Fruit fly (Drosophila melanogaster): ENCODE measurements around the gene CG43392.
A peak's percentile ranks its signal among the peaks of the same experiment; 100 is the strongest.

CG43392 gene

DNA sequence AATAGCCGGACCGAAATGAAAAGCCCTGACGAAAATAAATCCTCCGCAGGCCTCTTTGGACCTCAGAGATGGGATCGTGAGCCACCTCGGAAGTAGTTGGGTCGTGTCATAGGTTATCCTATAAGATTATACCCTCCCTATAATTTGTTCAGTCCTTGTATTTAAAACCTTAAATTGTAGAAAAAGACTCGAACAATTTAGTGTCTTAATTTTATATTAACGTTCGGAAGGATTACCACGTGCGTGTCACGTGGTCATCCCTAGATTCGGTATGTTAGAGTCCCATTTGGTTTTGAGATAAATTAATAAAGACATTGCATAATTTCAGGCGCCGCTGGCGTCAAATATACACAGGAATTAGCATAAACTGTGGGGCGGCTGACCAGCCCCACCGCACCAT is 48.5 kb upstream of the CG43392 start (continued):
- peak; percentile 74 for TF ChIP-seq vvl (GFP tag; IDR thresholded peaks at IDR 0.05)
- TF ChIP-seq onecut (GFP tag; IDR thresholded peaks at IDR 0.05) = peak; percentile 31
- TF ChIP-seq CG30431 (GFP tag; optimal IDR thresholded peaks at IDR 0.05) = peak; percentile 28
- peak; percentile 49 for TF ChIP-seq CG15269 (tag; optimal IDR thresholded peaks at IDR 0.05)
- TF ChIP-seq Mes4 (GFP tag; optimal IDR thresholded peaks at IDR 0.05) = peak; percentile 30
- peak; percentile 22 for TF ChIP-seq CG3163 (GFP tag; optimal IDR thresholded peaks at IDR 0.05)
- TF ChIP-seq inv (GFP tag; IDR thresholded peaks at IDR 0.05; ENCODE audit: partially characterized antibody) = peak; percentile 74
- TF ChIP-seq E2f1 (GFP tag; IDR thresholded peaks at IDR 0.05) = no peak
- TF ChIP-seq chif (GFP tag; optimal IDR thresholded peaks at IDR 0.05) = peak; percentile 26 to 63
- no peak for TF ChIP-seq crol (GFP tag; IDR thresholded peaks at IDR 0.05)
- TF ChIP-seq Mrtf (GFP tag; IDR thresholded peaks at IDR 0.05) = 0 out of 3 replicates have a peak, but pooled peaks have one; percentile 39
- TF ChIP-seq Dll (GFP tag; IDR thresholded peaks at IDR 0.05; ENCODE audit: partially characterized antibody) = peak; percentile 96
- peak; percentile 14 for TF ChIP-seq maf-S (GFP tag; optimal IDR thresholded peaks at IDR 0.05)
- TF ChIP-seq trh (GFP tag; optimal IDR thresholded peaks at IDR 0.05) = no peak
- no peak for TF ChIP-seq TFAM (GFP tag; optimal IDR thresholded peaks at IDR 0.05)
- TF ChIP-seq CG5953 (GFP tag; IDR thresholded peaks at IDR 0.05) = no peak
- no peak for TF ChIP-seq BtbVII (GFP tag; optimal IDR thresholded peaks at IDR 0.05)
- TF ChIP-seq CG4404 (GFP tag; IDR thresholded peaks at IDR 0.05) = peak; percentile 38
- TF ChIP-seq CG2202 (tag; optimal IDR thresholded peaks at IDR 0.05) = no peak
- TF ChIP-seq z (GFP tag; IDR thresholded peaks at IDR 0.05) = no peak
- TF ChIP-seq CG1233 (GFP tag; optimal IDR thresholded peaks at IDR 0.05) = peak; percentile 27
- TF ChIP-seq unpg (GFP tag; optimal IDR thresholded peaks at IDR 0.05) = peak; percentile 63
- no peak for TF ChIP-seq Sin3A (optimal IDR thresholded peaks at IDR 0.05)
- no peak; the same call in 2 of the 3 replicates for TF ChIP-seq B-H1 (GFP tag; IDR thresholded peaks at IDR 0.05)
- TF ChIP-seq slp2 (GFP tag; optimal IDR thresholded peaks at IDR 0.05) = peak; percentile 2
- TF ChIP-seq Awh (GFP tag; IDR thresholded peaks at IDR 0.05) = 0 out of 2 replicates have a peak, but pooled peaks have one; percentile 20
- TF ChIP-seq en (GFP tag; optimal IDR thresholded peaks at IDR 0.05) = no peak
- TF ChIP-seq ac (GFP tag; optimal IDR thresholded peaks at IDR 0.05) = peak; percentile 19
- peak; percentile 37 for TF ChIP-seq CG2116 (GFP tag; optimal IDR thresholded peaks at IDR 0.05)
- TF ChIP-seq Atf-2 (GFP tag; optimal IDR thresholded peaks at IDR 0.05) = peak; percentile 12
- TF ChIP-seq p53 (GFP tag; optimal IDR thresholded peaks at IDR 0.05) = no peak
- peak; percentile 22 for TF ChIP-seq Hr3 (GFP tag; optimal IDR thresholded peaks at IDR 0.05)
- peak; percentile 18 for TF ChIP-seq Max (GFP tag; optimal IDR thresholded peaks at IDR 0.05)
- no peak for TF ChIP-seq CG10565 (GFP tag; optimal IDR thresholded peaks at IDR 0.05)
- no peak for TF ChIP-seq gfzf (GFP tag; optimal IDR thresholded peaks at IDR 0.05)
- TF ChIP-seq grau (tag; optimal IDR thresholded peaks at IDR 0.05) = peak; percentile 66
- no peak for TF ChIP-seq toy (GFP tag; IDR thresholded peaks at IDR 0.05)
- TF ChIP-seq dmrt11E (tag; optimal IDR thresholded peaks at IDR 0.05) = peak; percentile 66
- TF ChIP-seq CG12104 (GFP tag; optimal IDR thresholded peaks at IDR 0.05) = peak; percentile 12
- TF ChIP-seq lbe (GFP tag; optimal IDR thresholded peaks at IDR 0.05) = no peak
- TF ChIP-seq CG12071 (GFP tag; optimal IDR thresholded peaks at IDR 0.05) = peak; percentile 31
- no peak for TF ChIP-seq cad (GFP tag; optimal IDR thresholded peaks at IDR 0.05)
- TF ChIP-seq CG4282 (GFP tag; optimal IDR thresholded peaks at IDR 0.05) = peak; percentile 4
- TF ChIP-seq CG3995 (GFP tag; optimal IDR thresholded peaks at IDR 0.05) = no peak
- TF ChIP-seq sc (optimal IDR thresholded peaks at IDR 0.05) = no peak
- TF ChIP-seq sc (GFP tag; optimal IDR thresholded peaks at IDR 0.05) = no peak
- peak; percentile 55 for TF ChIP-seq CG6689 (GFP tag; IDR thresholded peaks at IDR 0.05)
- TF ChIP-seq HmgD (GFP tag; optimal IDR thresholded peaks at IDR 0.05) = no peak
- no peak for TF ChIP-seq ash1 (GFP tag; optimal IDR thresholded peaks at IDR 0.05)
- TF ChIP-seq CG17612 (GFP tag; IDR thresholded peaks at IDR 0.05) = 0 out of 2 replicates have a peak, but pooled peaks have one; percentile 52
- peak; percentile 64 for TF ChIP-seq zfh2 (GFP tag; optimal IDR thresholded peaks at IDR 0.05)
- TF ChIP-seq ro (GFP tag; IDR thresholded peaks at IDR 0.05) = no peak
- TF ChIP-seq HHEX (GFP tag; optimal IDR thresholded peaks at IDR 0.05) = peak; percentile 50

Data from whole organism, embryonic.